Fruit fly (Drosophila melanogaster): ENCODE measurements around the gene CG32855.
A peak's percentile ranks its signal among the peaks of the same experiment; 100 is the strongest.

CG32855 gene

DNA sequence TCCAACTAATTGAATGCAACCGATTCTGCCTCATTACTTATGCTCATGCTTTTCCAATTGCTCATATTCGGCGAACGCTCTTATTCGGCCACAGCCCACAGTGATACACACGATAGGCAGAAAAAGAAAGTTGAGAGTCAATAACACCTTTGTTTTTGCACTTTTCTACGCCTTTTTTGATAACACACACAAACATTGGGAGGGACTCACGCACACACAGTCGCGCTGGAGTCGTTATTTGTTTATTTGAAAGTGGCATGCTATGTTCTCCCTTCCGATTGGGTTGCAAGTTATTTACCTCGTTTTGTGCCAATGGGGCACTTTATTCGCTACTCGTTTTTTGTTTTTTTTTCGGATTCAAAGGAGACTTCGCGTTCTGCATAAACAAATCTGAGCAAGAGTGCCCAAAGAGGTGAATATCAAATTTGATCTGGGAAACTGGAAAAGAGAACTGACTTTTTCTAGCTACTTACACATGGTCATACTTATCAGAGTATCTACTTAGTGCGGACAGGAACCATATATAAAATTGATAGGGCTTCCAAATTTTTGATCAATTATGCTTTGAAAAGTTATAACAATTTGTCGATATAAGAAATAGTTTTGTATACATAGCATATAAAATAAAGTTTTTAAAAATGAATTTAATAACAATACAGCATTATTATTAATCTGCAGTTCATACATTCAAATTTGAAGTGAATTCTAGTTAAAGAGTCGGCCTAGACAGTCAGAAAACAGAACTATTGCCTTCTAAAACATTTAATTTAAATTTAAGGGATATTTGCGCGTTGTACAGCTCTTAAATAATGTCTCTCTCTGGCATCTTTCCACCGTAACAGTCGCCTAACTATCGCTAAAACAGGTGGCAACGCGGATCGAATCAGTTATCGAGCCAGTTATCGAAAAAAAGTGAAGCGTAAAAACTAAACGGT is 17.8 kb upstream of the CG32855 start, which contains the start of the genes Mhcl and Akt (continued):
- TF ChIP-seq Vsx2 (GFP tag; optimal IDR thresholded peaks at IDR 0.05; ENCODE audit: partially characterized antibody): no peak
- no peak for TF ChIP-seq dl (GFP tag; optimal IDR thresholded peaks at IDR 0.05; ENCODE audit: insufficient read depth in 1 of 2, partially characterized antibody in 2 of 2)
- TF ChIP-seq usp (GFP tag; optimal IDR thresholded peaks at IDR 0.05): no peak
- no peak for TF ChIP-seq Jra (GFP tag; optimal IDR thresholded peaks at IDR 0.05)

DNA sequence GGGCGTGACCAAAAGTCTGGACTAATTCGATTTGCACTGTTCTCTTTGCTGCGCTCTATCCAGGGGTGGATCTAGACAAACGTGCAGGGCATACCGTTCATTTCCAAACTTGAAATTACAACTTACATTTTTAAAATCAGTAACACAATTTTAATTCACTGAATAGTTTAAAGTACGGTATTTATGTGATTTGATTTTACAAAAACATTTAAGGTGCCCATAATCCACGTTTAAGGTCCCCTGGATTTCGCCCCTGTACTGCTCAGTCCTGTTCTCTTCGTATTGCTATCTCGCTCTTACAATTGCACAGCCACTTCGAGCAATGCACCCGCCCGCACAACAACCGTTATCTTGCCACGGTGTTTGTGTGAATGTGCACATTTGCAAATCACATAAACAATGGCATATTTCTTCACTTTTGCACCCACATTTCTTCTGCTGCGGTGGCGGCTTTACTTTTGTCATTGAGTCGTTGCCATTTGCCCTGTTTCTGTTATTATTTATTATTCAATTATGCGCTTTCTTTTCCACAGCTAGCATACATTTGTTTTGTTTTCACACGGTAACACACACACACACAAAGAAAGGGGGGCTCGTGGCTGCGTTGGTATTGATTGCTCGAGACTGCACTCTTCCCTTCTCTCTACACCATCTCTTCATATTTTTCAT is 17.0 kb upstream of the CG32855 start:
- TF ChIP-seq Vsx2 (GFP tag; optimal IDR thresholded peaks at IDR 0.05; ENCODE audit: partially characterized antibody) (no peak), usp (GFP tag; optimal IDR thresholded peaks at IDR 0.05) (no peak), Mio (GFP tag; optimal IDR thresholded peaks at IDR 0.05) (peak; percentile 86), CG32264 (GFP tag; optimal IDR thresholded peaks at IDR 0.05) (peak; percentile 96), br (GFP tag; optimal IDR thresholded peaks at IDR 0.05) (peak; percentile 99), h (GFP tag; optimal IDR thresholded peaks at IDR 0.05) (peak; percentile 99), OdsH (GFP tag; optimal IDR thresholded peaks at IDR 0.05) (peak; percentile 99), woc (GFP tag; optimal IDR thresholded peaks at IDR 0.05) (peak; percentile 97), Hr83 (GFP tag; optimal IDR thresholded peaks at IDR 0.05; ENCODE audit: poor library complexity, severe bottlenecking) (peak; percentile 79), Abd-B (GFP tag; optimal IDR thresholded peaks at IDR 0.05) (no peak), psq (GFP tag; optimal IDR thresholded peaks at IDR 0.05) (peak; percentile 96), lola (GFP tag; optimal IDR thresholded peaks at IDR 0.05) (no peak), foxo (GFP tag; optimal IDR thresholded peaks at IDR 0.05) (peak; percentile 88 to 99), N (GFP tag; optimal IDR thresholded peaks at IDR 0.05) (no peak), sv (GFP tag; optimal IDR thresholded peaks at IDR 0.05) (peak; percentile 9), HLH106 (tag; optimal IDR thresholded peaks at IDR 0.05) (peak; percentile 99), sage (GFP tag; optimal IDR thresholded peaks at IDR 0.05) (peak; percentile 96), brk (GFP tag; optimal IDR thresholded peaks at IDR 0.05) (no peak), dsf (GFP tag; optimal IDR thresholded peaks at IDR 0.05; ENCODE audit: borderline replicate concordance) (peak; percentile 89), Myc (optimal IDR thresholded peaks at IDR 0.05) (no peak), Dfd (GFP tag; optimal IDR thresholded peaks at IDR 0.05) (no peak), Sp1 (GFP tag; optimal IDR thresholded peaks at IDR 0.05) (peak; percentile 97), dl (GFP tag; optimal IDR thresholded peaks at IDR 0.05; ENCODE audit: insufficient read depth in 1 of 2, partially characterized antibody in 2 of 2) (no peak), tai (GFP tag; optimal IDR thresholded peaks at IDR 0.05) (no peak), CG9705 (GFP tag; optimal IDR thresholded peaks at IDR 0.05) (peak; percentile 95), Hnf4 (GFP tag; optimal IDR thresholded peaks at IDR 0.05) (peak; percentile 98), CrebA (GFP tag; optimal IDR thresholded peaks at IDR 0.05; ENCODE audit: borderline replicate concordance) (peak; percentile 72), Rel (GFP tag; optimal IDR thresholded peaks at IDR 0.05) (peak; percentile 82), Rel (tag; optimal IDR thresholded peaks at IDR 0.05) (peak; percentile 87), Hr78 (GFP tag; optimal IDR thresholded peaks at IDR 0.05) (no peak), rgr (GFP tag; optimal IDR thresholded peaks at IDR 0.05) (peak; percentile 99), Dif (GFP tag; optimal IDR thresholded peaks at IDR 0.05; ENCODE audit: partially characterized antibody) (no peak), pan (optimal IDR thresholded peaks at IDR 0.05) (no peak), GATAd (GFP tag; optimal IDR thresholded peaks at IDR 0.05) (peak; percentile 93), jim (GFP tag; optimal IDR thresholded peaks at IDR 0.05) (peak; percentile 69), Jra (GFP tag; optimal IDR thresholded peaks at IDR 0.05) (peak; percentile 95), dmrt93B (GFP tag; optimal IDR thresholded peaks at IDR 0.05) (peak; percentile 98), ey (GFP tag; optimal IDR thresholded peaks at IDR 0.05) (peak; percentile 99), fru (GFP tag; optimal IDR thresholded peaks at IDR 0.05) (peak; percentile 99)

Measured in whole organism, wandering third instar larva.